Worm (Caenorhabditis elegans) whole organism, L1 larva: Measurements from ENCODE around the gene B0432.10.
A peak's percentile ranks its signal among the peaks of the same experiment; 100 is the strongest.

Source experiments
- C04F5.9 ChIP-seq: sonication (generic microtip); optimal IDR thresholded peaks from 2 replicates; lab custom pipeline; 2016; ENCODE audit warnings: missing genetic modification characterization, missing compliant biosample characterization
- aha-1 ChIP-seq: fragments of 150-350 bp; optimal IDR thresholded peaks from 2 replicates; lab custom pipeline; 2014; ENCODE audit warnings: missing biosample characterization, missing genetic modification characterization
- alr-1 ChIP-seq: fragments of 200-800 bp; sonication (Bioruptor generic); optimal IDR thresholded peaks from 2 replicates; lab custom pipeline; 2018; ENCODE audit warnings: borderline replicate concordance, mild to moderate bottlenecking, missing genetic modification characterization, missing compliant biosample characterization
- aly-2 ChIP-seq: fragments of 150-350 bp; optimal IDR thresholded peaks from 2 replicates; lab custom pipeline; 2014; ENCODE audit warnings: missing biosample characterization, missing genetic modification characterization
- blmp-1 ChIP-seq: fragments of 150-350 bp; optimal IDR thresholded peaks from 2 replicates; lab custom pipeline; 2014; ENCODE audit warnings: missing biosample characterization, missing genetic modification characterization
- dpl-1 ChIP-seq, 3 experiments: fragments of 150-350 bp in 2 of 3; sonication (generic microtip) in 1 of 3; optimal IDR thresholded peaks; 2 replicates each; lab custom pipeline; 2014 to 2017; ENCODE audit warnings: missing biosample characterization in 3 of 3, missing genetic modification characterization in 3 of 3, missing genetic modification reagents in 3 of 3
- efl-1 ChIP-seq, 4 experiments: fragments of 150-350 bp; optimal IDR thresholded peaks in 3 of 4; peaks in 1 of 4; 1 replicate in 1 of 4; 2 replicates in 3 of 4; lab custom pipeline; 2014; ENCODE audit warnings: missing biosample characterization in 2 of 4, missing genetic modification characterization in 2 of 4, missing genetic modification reagents in 2 of 4
- egl-13 ChIP-seq: sonication (generic microtip); optimal IDR thresholded peaks from 2 replicates; lab custom pipeline; 2016; ENCODE audit warnings: missing genotype, missing genetic modification reagents, missing genetic modification characterization, missing compliant biosample characterization
- elt-2 ChIP-seq: sonication (generic microtip); optimal IDR thresholded peaks from 2 replicates; lab custom pipeline; 2016; ENCODE audit warnings: missing genetic modification characterization, mild to moderate bottlenecking, inconsistent platforms, missing compliant biosample characterization, missing genetic modification reagents
- elt-3 ChIP-seq, 6 experiments: fragments of 150-350 bp in 1 of 6; sonication (generic microtip); optimal IDR thresholded peaks; 2 replicates each; lab custom pipeline; 2017 to 2018; ENCODE audit warnings: missing biosample characterization in 6 of 6, missing genetic modification characterization in 6 of 6, inconsistent platforms in 1 of 6
- ets-5 ChIP-seq: fragments of 200-800 bp; sonication (Bioruptor generic); IDR thresholded peaks from 2 replicates; pipeline ENCODE4 v1.3.6; 2022; ENCODE audit warnings: missing genetic modification characterization, missing compliant biosample characterization
- fos-1 ChIP-seq: fragments of 150-350 bp; optimal IDR thresholded peaks from 2 replicates; lab custom pipeline; 2014; ENCODE audit warnings: missing biosample characterization, missing genetic modification characterization
- hlh-4 ChIP-seq: sonication (generic microtip); optimal IDR thresholded peaks from 2 replicates; lab custom pipeline; 2016; ENCODE audit warnings: mild to moderate bottlenecking, missing genetic modification characterization, missing compliant biosample characterization
- lin-14 ChIP-seq: fragments of 200-800 bp; sonication (Bioruptor generic); optimal IDR thresholded peaks from 2 replicates; lab custom pipeline; 2018; ENCODE audit warnings: mild to moderate bottlenecking, missing genetic modification characterization, moderate library complexity, missing compliant biosample characterization
- lin-15B ChIP-seq: fragments of 150-350 bp; sonication (generic microtip); optimal IDR thresholded peaks from 3 replicates; lab custom pipeline; 2014; ENCODE audit warnings: missing biosample characterization, missing genetic modification characterization
- lsy-2 ChIP-seq, 2 experiments: fragments of 150-350 bp; optimal IDR thresholded peaks; 2 replicates each; lab custom pipeline; 2014; ENCODE audit warnings: missing biosample characterization in 2 of 2, missing genetic modification characterization in 2 of 2
- nhr-11 ChIP-seq: fragments of 150-350 bp; optimal IDR thresholded peaks from 2 replicates; lab custom pipeline; 2014; ENCODE audit warnings: missing biosample characterization, missing genetic modification characterization
- nhr-19 ChIP-seq: fragments of 200-800 bp; sonication (Bioruptor generic); conservative IDR thresholded peaks from 2 replicates; pipeline ENCODE4 v1.3.6; 2022; ENCODE audit warnings: missing genetic modification characterization, missing compliant biosample characterization
- nhr-28 ChIP-seq: fragments of 150-350 bp; optimal IDR thresholded peaks from 2 replicates; lab custom pipeline; 2014; ENCODE audit warnings: missing biosample characterization, missing genetic modification characterization
- nhr-71 ChIP-seq: sonication (generic microtip); optimal IDR thresholded peaks from 2 replicates; lab custom pipeline; 2016; ENCODE audit warnings: mild to moderate bottlenecking, missing genetic modification characterization, moderate library complexity, missing compliant biosample characterization
- nhr-76 ChIP-seq: sonication (generic microtip); optimal IDR thresholded peaks from 2 replicates; lab custom pipeline; 2017; ENCODE audit warnings: missing biosample characterization, missing genetic modification characterization
- nhr-85 ChIP-seq: sonication (generic microtip); peaks from one replicate; lab custom pipeline; 2016; ENCODE audit warnings: missing genetic modification characterization, inconsistent platforms, missing compliant biosample characterization
- pqm-1 ChIP-seq: sonication (generic microtip); optimal IDR thresholded peaks from 3 replicates; lab custom pipeline; 2017; ENCODE audit warnings: missing biosample characterization, missing genetic modification characterization
- rnt-1 ChIP-seq: sonication (generic microtip); optimal IDR thresholded peaks from 2 replicates; lab custom pipeline; 2016; ENCODE audit warnings: mild to moderate bottlenecking, missing genetic modification characterization, moderate library complexity, missing compliant biosample characterization
- skn-1 ChIP-seq: fragments of 150-350 bp; optimal IDR thresholded peaks from 2 replicates; lab custom pipeline; 2014; ENCODE audit warnings: missing biosample characterization, missing genetic modification characterization
- snpc-4 ChIP-seq: fragments of 150-350 bp; optimal IDR thresholded peaks from 2 replicates; lab custom pipeline; 2014; ENCODE audit warnings: missing biosample characterization, missing genetic modification characterization
- snu-23 ChIP-seq: sonication (generic microtip); optimal IDR thresholded peaks from 2 replicates; lab custom pipeline; 2016; ENCODE audit warnings: missing genetic modification characterization, missing compliant biosample characterization
- sox-4 ChIP-seq: sonication (generic microtip); optimal IDR thresholded peaks from 2 replicates; lab custom pipeline; 2016; ENCODE audit warnings: missing genetic modification characterization, missing compliant biosample characterization
- sup-37 ChIP-seq: fragments of 200-800 bp; sonication (Bioruptor generic); optimal IDR thresholded peaks from 2 replicates; lab custom pipeline; 2018; ENCODE audit warnings: mild to moderate bottlenecking, missing genetic modification characterization, missing compliant biosample characterization
- tbx-2 ChIP-seq: sonication (generic microtip); optimal IDR thresholded peaks from 2 replicates; lab custom pipeline; 2016; ENCODE audit warnings: missing genetic modification characterization, missing compliant biosample characterization
- tlp-1 ChIP-seq: fragments of 150-350 bp; optimal IDR thresholded peaks from 2 replicates; lab custom pipeline; 2014; ENCODE audit warnings: missing biosample characterization, missing genetic modification characterization
- unc-130 ChIP-seq: fragments of 150-350 bp; optimal IDR thresholded peaks from 2 replicates; lab custom pipeline; 2017; ENCODE audit warnings: missing biosample characterization, missing genetic modification characterization, inconsistent platforms
- vab-15 ChIP-seq: sonication (generic microtip); optimal IDR thresholded peaks from 2 replicates; lab custom pipeline; 2017; ENCODE audit warnings: missing genotype, mild to moderate bottlenecking, missing genetic modification characterization, missing compliant biosample characterization
- zag-1 ChIP-seq: fragments of 150-350 bp; optimal IDR thresholded peaks from 2 replicates; lab custom pipeline; 2014; ENCODE audit warnings: missing biosample characterization, missing genetic modification characterization

B0432.10 gene

ce11 chrII:333853-334449, 47.9 kb upstream of the B0432.10 start:
- no peak for TF ChIP-seq nhr-76 (tag; lab: Kevin White, UChicago)
- TF ChIP-seq tbx-2 = no peak
- TF ChIP-seq snpc-4 = no peak
- no peak for TF ChIP-seq zag-1 (tag; lab: Kevin White, UChicago)
- peak; percentile 52 for TF ChIP-seq elt-2 (tag; lab: Kevin White, UChicago)
- no peak for TF ChIP-seq vab-15 (tag; lab: Kevin White, UChicago)
- no peak for TF ChIP-seq egl-13
- TF ChIP-seq alr-1 (tag; lab: Kevin White, UChicago) = no peak
- peak; percentile 38 for TF ChIP-seq pqm-1
- TF ChIP-seq blmp-1 (tag; lab: Kevin White, UChicago) = peak; percentile 97
- TF ChIP-seq skn-1 = no peak
- no peak for TF ChIP-seq nhr-71 (tag; lab: Kevin White, UChicago)
- no peak for TF ChIP-seq aha-1
- peak in 4 of 6 experiments; percentile 25 to 65 (median 51) for TF ChIP-seq elt-3 (tag; optimal IDR thresholded peaks at IDR 0.05; lab: Kevin White, UChicago)

- TF ChIP-seq nhr-11 (tag; lab: Kevin White, UChicago) (no peak), dpl-1 (GFP tag; optimal IDR thresholded peaks at IDR 0.05; lab: Kevin White, UChicago) (no peak), aly-2 (tag; lab: Kevin White, UChicago) (no peak), fos-1 (tag; lab: Kevin White, UChicago) (no peak), ets-5 (GFP tag; lab: Robert Waterston, UW) (no peak), efl-1 (optimal IDR thresholded peaks at IDR 0.05; lab: Kevin White, UChicago) (no peak), efl-1 (GFP tag; optimal IDR thresholded peaks at IDR 0.05 in 1 of 2; lab: Kevin White, UChicago) (no peak), nhr-85 (no peak), lin-15B (tag; lab: Kevin White, UChicago) (no peak), sup-37 (GFP tag; lab: Kevin White, UChicago) (no peak), nhr-28 (tag; lab: Kevin White, UChicago) (no peak), hlh-4 (tag; lab: Kevin White, UChicago) (no peak), elt-2 (tag; lab: Kevin White, UChicago) (no peak)
Observed at ce11 chrII:332419-332818, 46.3 kb upstream of the B0432.10 start, which contains the start of gene cbn-1. Gene cbn-1, minus strand, starts transcription at chrII:332519.

ce11 chrII:325639-326350, 39.7 kb upstream of the B0432.10 start, which contains the start of gene sgcb-1:
Gene sgcb-1, plus strand, starts transcription at chrII:326300.
- no peak for TF ChIP-seq snu-23 (GFP tag; lab: Kevin White, UChicago)
- no peak for TF ChIP-seq C04F5.9 (tag; lab: Kevin White, UChicago)
- TF ChIP-seq lsy-2 (tag; optimal IDR thresholded peaks at IDR 0.05; lab: Kevin White, UChicago) = no peak
- TF ChIP-seq tlp-1 (tag; lab: Kevin White, UChicago) = no peak
- TF ChIP-seq alr-1 (tag; lab: Kevin White, UChicago) = no peak
- no peak for TF ChIP-seq hlh-4 (tag; lab: Kevin White, UChicago)
- TF ChIP-seq nhr-19 (GFP tag; lab: Robert Waterston, UW) = no peak
- peak; percentile 1 for TF ChIP-seq unc-130 (tag; lab: Kevin White, UChicago)
- TF ChIP-seq aha-1 = no peak
- no peak for TF ChIP-seq lin-15B (tag; lab: Kevin White, UChicago)
- peak; percentile 50 for TF ChIP-seq rnt-1 (tag; lab: Kevin White, UChicago)
- no peak for TF ChIP-seq efl-1 (optimal IDR thresholded peaks at IDR 0.05; lab: Kevin White, UChicago)
- TF ChIP-seq efl-1 (GFP tag; optimal IDR thresholded peaks at IDR 0.05 in 1 of 2; lab: Kevin White, UChicago) = peak in 1 of 2 experiments; percentile 86
- TF ChIP-seq lin-14 = peak; percentile 20
- no peak for TF ChIP-seq sox-4 (tag; lab: Kevin White, UChicago)
- no peak for TF ChIP-seq nhr-85
- no peak for TF ChIP-seq blmp-1 (tag; lab: Kevin White, UChicago)
- TF ChIP-seq nhr-71 (tag; lab: Kevin White, UChicago) = peak; percentile 28
